Worm (Caenorhabditis elegans): ENCODE data around the gene cit-1.2.

- no peak for TF ChIP-seq atf-7 (tag; optimal IDR thresholded peaks at IDR 0.05)
- no peak for TF ChIP-seq snpc-4 (GFP tag; optimal IDR thresholded peaks at IDR 0.05)
- no peak for TF ChIP-seq snpc-4 (tag; optimal IDR thresholded peaks at IDR 0.05)
- TF ChIP-seq ekl-4 (GFP tag; IDR thresholded peaks at IDR 0.05) = no peak
- no peak for TF ChIP-seq madf-6 (GFP tag; IDR thresholded peaks at IDR 0.05)
- TF ChIP-seq F55B11.4 (tag; optimal IDR thresholded peaks at IDR 0.05; ENCODE audit: borderline replicate concordance, insufficient read depth) = no peak
- no peak for TF ChIP-seq ztf-28 (GFP tag; IDR thresholded peaks at IDR 0.05)
- no peak for TF ChIP-seq die-1 (tag; optimal IDR thresholded peaks at IDR 0.05)
- TF ChIP-seq Y53F4B.3 (GFP tag; IDR thresholded peaks at IDR 0.05) = no peak
- no peak for TF ChIP-seq hlh-12 (tag; optimal IDR thresholded peaks at IDR 0.05)
- no peak for TF ChIP-seq B0261.1 (tag; optimal IDR thresholded peaks at IDR 0.05)
- no peak for TF ChIP-seq repo-1 (tag; optimal IDR thresholded peaks at IDR 0.05)
- no peak for TF ChIP-seq sdz-38 (tag; optimal IDR thresholded peaks at IDR 0.05)
- no peak for TF ChIP-seq akir-1 (GFP tag; optimal IDR thresholded peaks at IDR 0.05)
- no peak for TF ChIP-seq D2030.7 (GFP tag; IDR thresholded peaks at IDR 0.05)
Measured at ce11 chrIII:8036497-8036896, 25.9 kb downstream of the cit-1.2 start.

All from whole organism, young adult.